Worm (Caenorhabditis elegans): ENCODE measurements around the gene Y53G8AM.4.

Y53G8AM.4 gene

ce11 chrIII:3240893-3241292 lies 14.6 kb downstream of the Y53G8AM.4 start:
- TF ChIP-seq hlh-15 (tag; optimal IDR thresholded peaks at IDR 0.05): no peak
- TF ChIP-seq unc-42 (tag; optimal IDR thresholded peaks at IDR 0.05): no peak
- no peak for TF ChIP-seq ref-2 (tag; optimal IDR thresholded peaks at IDR 0.05)
- no peak for TF ChIP-seq T23F11.4 (GFP tag; optimal IDR thresholded peaks at IDR 0.05)
- TF ChIP-seq pros-1 (tag; optimal IDR thresholded peaks at IDR 0.05): no peak
- TF ChIP-seq dve-1 (tag; optimal IDR thresholded peaks at IDR 0.05): no peak
- no peak for TF ChIP-seq ceh-48 (tag; optimal IDR thresholded peaks at IDR 0.05)
- TF ChIP-seq fkh-6 (tag; optimal IDR thresholded peaks at IDR 0.05): no peak
- TF ChIP-seq sox-2 (GFP tag; IDR thresholded peaks at IDR 0.05): no peak
- TF ChIP-seq ets-4 (tag; optimal IDR thresholded peaks at IDR 0.05): no peak
- no peak for TF ChIP-seq che-1 (tag; optimal IDR thresholded peaks at IDR 0.05)

- TF ChIP-seq unc-3 (GFP tag; conservative IDR thresholded peaks at IDR 0.05): no peak
- TF ChIP-seq unc-3 (tag; optimal IDR thresholded peaks at IDR 0.05): no peak
- peak; percentile 40 for TF ChIP-seq ceh-14 (tag; optimal IDR thresholded peaks at IDR 0.05)
Observed at ce11 chrIII:3232650-3233152, 22.8 kb downstream of the Y53G8AM.4 start, which contains the start of gene Y53G8AL.1. Y53G8AL.1 (plus strand) TSS chrIII:3233102.

- TF ChIP-seq syd-9 (tag; optimal IDR thresholded peaks at IDR 0.05): no peak
- TF ChIP-seq unc-42 (tag; optimal IDR thresholded peaks at IDR 0.05): peak; percentile 89
Observed at ce11 chrIII:3224102-3224501, 31.4 kb downstream of the Y53G8AM.4 start.

- TF ChIP-seq sox-2 (GFP tag; IDR thresholded peaks at IDR 0.05): no peak
Observed at ce11 chrIII:3222707-3223106, 32.8 kb downstream of the Y53G8AM.4 start.

ce11 chrIII:3220287-3220686 lies 35.2 kb downstream of the Y53G8AM.4 start:
- TF ChIP-seq ceh-45 (GFP tag; IDR thresholded peaks at IDR 0.05) (no peak), unc-55 (GFP tag; optimal IDR thresholded peaks at IDR 0.05) (no peak), nfya-1 (tag; optimal IDR thresholded peaks at IDR 0.05) (peak; percentile 59), tbx-2 (tag; optimal IDR thresholded peaks at IDR 0.05) (peak; percentile 4), ceh-31 (tag; optimal IDR thresholded peaks at IDR 0.05) (peak; percentile 75), che-1 (tag; optimal IDR thresholded peaks at IDR 0.05) (no peak), unc-42 (tag; optimal IDR thresholded peaks at IDR 0.05) (peak; percentile 62), eyg-1 (tag; optimal IDR thresholded peaks at IDR 0.05) (no peak), ahr-1 (tag; optimal IDR thresholded peaks at IDR 0.05) (no peak), pax-1 (tag; optimal IDR thresholded peaks at IDR 0.05) (no peak), ceh-34 (tag; optimal IDR thresholded peaks at IDR 0.05) (no peak)

- TF ChIP-seq ztf-16 (tag; optimal IDR thresholded peaks at IDR 0.05) (no peak), unc-55 (GFP tag; optimal IDR thresholded peaks at IDR 0.05) (no peak), hlh-6 (tag; optimal IDR thresholded peaks at IDR 0.05) (no peak), fkh-10 (GFP tag; optimal IDR thresholded peaks at IDR 0.05) (no peak), unc-3 (GFP tag; conservative IDR thresholded peaks at IDR 0.05) (no peak), unc-3 (tag; optimal IDR thresholded peaks at IDR 0.05) (no peak), K09A11.1 (tag; optimal IDR thresholded peaks at IDR 0.05; ENCODE audit: insufficient read depth) (no peak), pqm-1 (tag; optimal IDR thresholded peaks at IDR 0.05) (no peak), odd-2 (tag; optimal IDR thresholded peaks at IDR 0.05) (no peak), F13H6.1 (tag; optimal IDR thresholded peaks at IDR 0.05) (no peak), elt-2 (tag; optimal IDR thresholded peaks at IDR 0.05) (no peak), syd-9 (tag; optimal IDR thresholded peaks at IDR 0.05) (no peak), hlh-30 (tag; optimal IDR thresholded peaks at IDR 0.05; ENCODE audit: insufficient read depth) (no peak), zip-5 (tag; optimal IDR thresholded peaks at IDR 0.05) (no peak)
Observed at ce11 chrIII:3219050-3219449, 36.4 kb downstream of the Y53G8AM.4 start, which contains the start of gene frm-8. frm-8 (minus strand) TSS chrIII:3219150.
